Fruit fly (Drosophila melanogaster): ENCODE results near the gene Regnase-1.
A peak's percentile ranks its signal among the peaks of the same experiment; 100 is the strongest.

Gene Regnase-1

DNA sequence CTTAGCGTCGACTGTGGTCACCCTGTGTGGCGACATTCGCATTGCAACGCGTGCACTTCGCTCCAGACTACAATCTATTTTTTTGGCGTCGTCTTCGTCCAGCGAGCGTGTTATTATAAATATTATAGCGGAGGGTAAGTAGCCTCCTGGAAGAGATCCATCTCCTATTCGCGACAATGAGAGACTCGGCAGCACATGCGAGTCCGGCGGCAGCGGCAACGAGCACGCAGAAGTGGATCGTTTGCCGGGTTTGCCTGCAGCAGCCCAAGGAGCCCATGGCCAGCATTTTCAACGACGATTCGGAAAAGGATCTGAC, 4.1 kb downstream of the Regnase-1 start, which contains the start of gene idc:
idc (plus strand) TSS at position 60 of the 316 bp plus-strand sequence.
- TF ChIP-seq CG30403 (GFP tag; optimal IDR thresholded peaks at IDR 0.05) (peak; percentile 45), Vsx1 (GFP tag; optimal IDR thresholded peaks at IDR 0.05) (no peak), inv (GFP tag; IDR thresholded peaks at IDR 0.05; ENCODE audit: partially characterized antibody) (no peak), ato (GFP tag; IDR thresholded peaks at IDR 0.05; ENCODE audit: partially characterized antibody) (no peak), CG17186 (GFP tag; optimal IDR thresholded peaks at IDR 0.05) (no peak), Kr (GFP tag; optimal IDR thresholded peaks at IDR 0.05) (no peak), CG12299 (tag; optimal IDR thresholded peaks at IDR 0.05) (no peak), CTCF (GFP tag; optimal IDR thresholded peaks at IDR 0.05) (no peak), knrl (GFP tag; IDR thresholded peaks at IDR 0.05; ENCODE audit: partially characterized antibody) (no peak), MESR4 (GFP tag; optimal IDR thresholded peaks at IDR 0.05) (peak; percentile 63), CG33557 (GFP tag; optimal IDR thresholded peaks at IDR 0.05) (no peak), Dbx (GFP tag; IDR thresholded peaks at IDR 0.05) (no peak), Dll (GFP tag; IDR thresholded peaks at IDR 0.05; ENCODE audit: partially characterized antibody) (0 out of 4 replicates have a peak, but pooled peaks have one; percentile 16), bbx (GFP tag; IDR thresholded peaks at IDR 0.05; ENCODE audit: partially characterized antibody) (no peak), mld (GFP tag; IDR thresholded peaks at IDR 0.05; ENCODE audit: partially characterized antibody) (no peak), scrt (GFP tag; optimal IDR thresholded peaks at IDR 0.05) (no peak), CG11695 (GFP tag; IDR thresholded peaks at IDR 0.05) (no peak), tgo (GFP tag; IDR thresholded peaks at IDR 0.05) (no peak), CG11456 (GFP tag; IDR thresholded peaks at IDR 0.05) (0 out of 3 replicates have a peak, but pooled peaks have one; percentile 59), Drgx (GFP tag; IDR thresholded peaks at IDR 0.05) (no peak), ftz-f1 (GFP tag; optimal IDR thresholded peaks at IDR 0.05) (no peak), CG3281 (GFP tag; optimal IDR thresholded peaks at IDR 0.05) (no peak), bsh (GFP tag; optimal IDR thresholded peaks at IDR 0.05) (no peak), Med (GFP tag) (peak; percentile 71), CG30020 (tag; optimal IDR thresholded peaks at IDR 0.05) (peak; percentile 83), CG17802 (tag; optimal IDR thresholded peaks at IDR 0.05) (peak; percentile 32), NFAT (GFP tag; IDR thresholded peaks at IDR 0.05) (peak; percentile 41; the same call in 1 of the 2 replicates), CG9437 (GFP tag; optimal IDR thresholded peaks at IDR 0.05) (peak; percentile 47), jumu (GFP tag; optimal IDR thresholded peaks at IDR 0.05) (no peak), grau (tag; optimal IDR thresholded peaks at IDR 0.05) (no peak), eyg (GFP tag; optimal IDR thresholded peaks at IDR 0.05) (no peak), Scr (GFP tag; IDR thresholded peaks at IDR 0.05; ENCODE audit: partially characterized antibody) (no peak), CG6254 (GFP tag; optimal IDR thresholded peaks at IDR 0.05) (peak; percentile 99), Awh (GFP tag; IDR thresholded peaks at IDR 0.05) (no peak), Dad (GFP tag; optimal IDR thresholded peaks at IDR 0.05) (no peak), pzg (GFP tag; optimal IDR thresholded peaks at IDR 0.05) (peak; percentile 10), tin (GFP tag; optimal IDR thresholded peaks at IDR 0.05) (no peak), CG4820 (GFP tag; optimal IDR thresholded peaks at IDR 0.05) (no peak), CG17385 (GFP tag; optimal IDR thresholded peaks at IDR 0.05) (no peak), CG15269 (tag; optimal IDR thresholded peaks at IDR 0.05) (no peak), CG13624 (GFP tag; optimal IDR thresholded peaks at IDR 0.05) (no peak), CG14050 (GFP tag; IDR thresholded peaks at IDR 0.05) (no peak), CG34422 (GFP tag; IDR thresholded peaks at IDR 0.05) (no peak), cato (GFP tag; optimal IDR thresholded peaks at IDR 0.05; ENCODE audit: borderline replicate concordance) (no peak), Lim3 (GFP tag; IDR thresholded peaks at IDR 0.05) (no peak), Sox100B (GFP tag; optimal IDR thresholded peaks at IDR 0.05) (no peak), Dref (GFP tag; IDR thresholded peaks at IDR 0.05) (0 out of 2 replicates have a peak, but pooled peaks have one; percentile 25), CG4404 (GFP tag; IDR thresholded peaks at IDR 0.05) (no peak), emc (GFP tag; optimal IDR thresholded peaks at IDR 0.05) (no peak), az2 (GFP tag; optimal IDR thresholded peaks at IDR 0.05) (no peak), CG15696 (tag; optimal IDR thresholded peaks at IDR 0.05) (no peak), gem (tag; optimal IDR thresholded peaks at IDR 0.05) (no peak)
